Fruit fly (Drosophila melanogaster) whole organism, prepupa: Measurements from ENCODE around the gene SkpD.

Experiments used
- Blimp-1 ChIP-seq: fragments of 200-800 bp; sonication (Bioruptor generic); optimal IDR thresholded peaks from 3 replicates; lab custom pipeline; 2017; ENCODE audit warnings: missing biosample characterization, missing genetic modification characterization, mild to moderate bottlenecking, moderate library complexity, missing genetic modification reagents
- CG10631 ChIP-seq: fragments of 200-800 bp; sonication (Bioruptor generic); optimal IDR thresholded peaks from 2 replicates; lab custom pipeline; 2016; ENCODE audit warnings: missing biosample characterization, missing genetic modification characterization
- CG10669 ChIP-seq: fragments of 200-800 bp; sonication (Bioruptor generic); optimal IDR thresholded peaks from 3 replicates; lab custom pipeline; 2018; ENCODE audit warnings: missing biosample characterization, mild to moderate bottlenecking, missing genetic modification characterization, moderate library complexity
- CG11294 ChIP-seq: fragments of 200-800 bp; sonication (Bioruptor generic); IDR thresholded peaks from 2 replicates; pipeline ENCODE4 v1.3.6; 2022; ENCODE audit warnings: missing biosample characterization, missing genetic modification characterization
- CG11762 ChIP-seq: fragments of 200-800 bp; sonication (Bioruptor generic); optimal IDR thresholded peaks from 3 replicates; lab custom pipeline; 2016; ENCODE audit warnings: missing biosample characterization, missing genetic modification characterization; ENCODE audit not compliant: insufficient read depth
- CG11902 ChIP-seq: fragments of 200-800 bp; sonication (Bioruptor generic); optimal IDR thresholded peaks from 3 replicates; lab custom pipeline; 2016; ENCODE audit warnings: missing biosample characterization, missing genetic modification characterization
- CG1621 ChIP-seq: fragments of 200-800 bp; sonication (Bioruptor generic); optimal IDR thresholded peaks from 3 replicates; lab custom pipeline; 2018; ENCODE audit warnings: missing biosample characterization, mild to moderate bottlenecking, missing genetic modification characterization
- CG16779 ChIP-seq: fragments of 200-800 bp; sonication (Bioruptor generic); optimal IDR thresholded peaks from 3 replicates; lab custom pipeline; 2017; ENCODE audit warnings: missing biosample characterization, mild to moderate bottlenecking, missing genetic modification characterization
- CG34406 ChIP-seq: fragments of 200-800 bp; sonication (Bioruptor generic); optimal IDR thresholded peaks from 3 replicates; lab custom pipeline; 2016; ENCODE audit warnings: missing biosample characterization, missing genetic modification characterization
- CG3919 ChIP-seq: fragments of 200-800 bp; sonication (Bioruptor generic); optimal IDR thresholded peaks from 3 replicates; lab custom pipeline; 2016; ENCODE audit warnings: missing biosample characterization, missing genetic modification characterization
- CG4318 ChIP-seq: fragments of 200-800 bp; sonication (Bioruptor generic); optimal IDR thresholded peaks from 3 replicates; lab custom pipeline; 2017; ENCODE audit warnings: missing biosample characterization, mild to moderate bottlenecking, missing genetic modification characterization
- CG6792 ChIP-seq: fragments of 200-800 bp; sonication (Bioruptor generic); optimal IDR thresholded peaks from 3 replicates; lab custom pipeline; 2016; ENCODE audit warnings: missing biosample characterization, missing genetic modification characterization
- CG6808 ChIP-seq: fragments of 200-800 bp; sonication (Bioruptor generic); optimal IDR thresholded peaks from 3 replicates; lab custom pipeline; 2017; ENCODE audit warnings: missing biosample characterization, missing genetic modification characterization, mild to moderate bottlenecking, moderate library complexity, missing genetic modification reagents
- CG6854 ChIP-seq: fragments of 200-800 bp; sonication (Bioruptor generic); optimal IDR thresholded peaks from 2 replicates; lab custom pipeline; 2017; ENCODE audit warnings: missing biosample characterization, mild to moderate bottlenecking, missing genetic modification characterization
- CG7368 ChIP-seq: fragments of 200-800 bp; sonication (Bioruptor generic); optimal IDR thresholded peaks from 3 replicates; lab custom pipeline; 2016; ENCODE audit warnings: missing biosample characterization, missing genetic modification characterization
- CG8119 ChIP-seq: fragments of 200-800 bp; sonication (Bioruptor generic); IDR thresholded peaks from 3 replicates; pipeline ENCODE4 v1.3.6; 2022; ENCODE audit warnings: missing biosample characterization, missing genetic modification characterization
- Eip75B ChIP-seq: fragments of 200-800 bp; sonication (Bioruptor generic); optimal IDR thresholded peaks from 3 replicates; lab custom pipeline; 2016; ENCODE audit warnings: missing biosample characterization, missing genetic modification characterization
- Eip93F ChIP-seq: fragments of 200-800 bp; sonication (Bioruptor generic); optimal IDR thresholded peaks from 2 replicates; lab custom pipeline; 2016; ENCODE audit warnings: missing biosample characterization, mild to moderate bottlenecking, missing genetic modification characterization
- Ets21C ChIP-seq: fragments of 200-800 bp; sonication (Bioruptor generic); optimal IDR thresholded peaks from 3 replicates; lab custom pipeline; 2016; ENCODE audit warnings: missing biosample characterization, missing genetic modification characterization
- Ets96B ChIP-seq: fragments of 200-800 bp; optimal IDR thresholded peaks from 2 replicates; lab custom pipeline; 2019; ENCODE audit warnings: missing biosample characterization, mild to moderate bottlenecking, missing genetic modification characterization, moderate library complexity
- Gug ChIP-seq: fragments of 200-800 bp; sonication (Bioruptor generic); IDR thresholded peaks from 2 replicates; pipeline ENCODE4 v1.3.6; 2022; ENCODE audit warnings: missing biosample characterization, missing genetic modification characterization
- Hr38 ChIP-seq: sonication (Bioruptor generic); optimal IDR thresholded peaks from 2 replicates; lab custom pipeline; 2016; ENCODE audit warnings: missing biosample characterization, missing genetic modification characterization
- Hr39 ChIP-seq: fragments of 200-800 bp; sonication (Bioruptor generic); optimal IDR thresholded peaks from 2 replicates; lab custom pipeline; 2016; ENCODE audit warnings: missing biosample characterization, missing genetic modification characterization
- Lpt ChIP-seq: fragments of 200-800 bp; sonication (Bioruptor generic); optimal IDR thresholded peaks from 3 replicates; lab custom pipeline; 2016; ENCODE audit warnings: missing biosample characterization, missing genetic modification characterization
- Met ChIP-seq: fragments of 200-800 bp; sonication (Bioruptor generic); optimal IDR thresholded peaks from 3 replicates; lab custom pipeline; 2016; ENCODE audit warnings: missing biosample characterization, missing genetic modification characterization
- OdsH ChIP-seq: fragments of 200-800 bp; sonication (Bioruptor generic); optimal IDR thresholded peaks from 3 replicates; lab custom pipeline; 2016; ENCODE audit warnings: missing biosample characterization, missing genetic modification characterization
- Sox14 ChIP-seq: fragments of 200-800 bp; sonication (Bioruptor generic); optimal IDR thresholded peaks from 3 replicates; lab custom pipeline; 2016; ENCODE audit warnings: missing biosample characterization, missing genetic modification characterization
- Sox15 ChIP-seq: fragments of 200-800 bp; sonication (Bioruptor generic); optimal IDR thresholded peaks from 3 replicates; lab custom pipeline; 2016; ENCODE audit warnings: missing biosample characterization, missing genetic modification characterization
- acj6 ChIP-seq: fragments of 200-800 bp; sonication (Bioruptor generic); optimal IDR thresholded peaks from 3 replicates; lab custom pipeline; 2016; ENCODE audit warnings: missing biosample characterization, missing genetic modification characterization
- cyc ChIP-seq: fragments of 200-800 bp; sonication (Bioruptor generic); optimal IDR thresholded peaks from 3 replicates; lab custom pipeline; 2016; ENCODE audit warnings: missing biosample characterization, missing genetic modification characterization
- eg ChIP-seq: fragments of 200-800 bp; sonication (Bioruptor generic); IDR thresholded peaks from 3 replicates; pipeline ENCODE4 v1.3.6; 2022; ENCODE audit warnings: missing biosample characterization, missing genetic modification characterization
- esn ChIP-seq: fragments of 200-800 bp; sonication (Bioruptor generic); optimal IDR thresholded peaks from 2 replicates; lab custom pipeline; 2016; ENCODE audit warnings: missing biosample characterization, mild to moderate bottlenecking, missing genetic modification characterization, moderate library complexity
- fd59A ChIP-seq: fragments of 200-800 bp; sonication (Bioruptor generic); optimal IDR thresholded peaks from 2 replicates; lab custom pipeline; 2017; ENCODE audit warnings: missing biosample characterization, mild to moderate bottlenecking, missing genetic modification characterization, missing genetic modification reagents
- fd85E ChIP-seq: fragments of 200-800 bp; sonication (Bioruptor generic); optimal IDR thresholded peaks from 3 replicates; lab custom pipeline; 2016; ENCODE audit warnings: missing biosample characterization, missing genetic modification characterization
- pdm3 ChIP-seq: fragments of 200-800 bp; sonication (Bioruptor generic); optimal IDR thresholded peaks from 3 replicates; lab custom pipeline; 2016; ENCODE audit warnings: missing biosample characterization, missing genetic modification characterization
- salr ChIP-seq, 2 experiments: fragments of 200-800 bp; sonication (Bioruptor generic); optimal IDR thresholded peaks; 3 replicates each; lab custom pipeline; 2016 to 2018; ENCODE audit warnings: missing biosample characterization in 2 of 2, missing genetic modification characterization in 2 of 2, mild to moderate bottlenecking in 1 of 2
- spab ChIP-seq: fragments of 200-800 bp; sonication (Bioruptor generic); optimal IDR thresholded peaks from 2 replicates; lab custom pipeline; 2017; ENCODE audit warnings: missing biosample characterization, mild to moderate bottlenecking, missing genetic modification characterization, missing genetic modification reagents
- ss ChIP-seq, 2 experiments: fragments of 200-800 bp; sonication (Bioruptor generic); optimal IDR thresholded peaks; 2 replicates in 1 of 2; 3 replicates in 1 of 2; lab custom pipeline; 2017 to 2018; ENCODE audit warnings: mild to moderate bottlenecking in 2 of 2, missing biosample characterization in 2 of 2, missing genetic modification characterization in 2 of 2, moderate library complexity in 1 of 2
- svp ChIP-seq: fragments of 200-800 bp; sonication (Bioruptor generic); peaks from one replicate; lab custom pipeline; 2016; ENCODE audit warnings: missing biosample characterization, missing genetic modification characterization
- topi ChIP-seq: fragments of 200-800 bp; sonication (Bioruptor generic); optimal IDR thresholded peaks from 3 replicates; lab custom pipeline; 2016; ENCODE audit warnings: missing biosample characterization, missing genetic modification characterization
- vri ChIP-seq: fragments of 200-800 bp; sonication (Bioruptor generic); optimal IDR thresholded peaks from 3 replicates; lab custom pipeline; 2016; ENCODE audit warnings: missing biosample characterization, mild to moderate bottlenecking, missing genetic modification characterization

SkpD gene

DNA sequence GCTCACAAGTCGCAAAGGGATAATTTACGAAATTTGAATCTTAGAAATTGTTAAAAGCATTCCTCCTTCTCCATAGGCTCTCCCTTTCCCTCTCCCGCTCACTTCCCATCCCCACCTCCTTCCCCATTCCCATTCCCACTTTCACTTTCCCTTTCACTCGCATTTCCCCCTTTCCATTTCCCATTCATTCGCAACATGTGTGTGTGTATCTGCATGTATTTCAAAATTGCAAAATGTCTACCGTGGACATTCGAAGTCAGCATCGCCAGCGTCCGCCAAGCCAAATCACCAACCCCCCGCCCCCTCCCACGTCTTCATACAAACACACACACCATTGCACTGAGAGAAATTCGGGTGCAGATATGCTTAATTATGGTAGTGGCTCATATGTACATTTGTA lies 20.7 kb upstream of the SkpD start:
- TF ChIP-seq spab (GFP tag; lab: Kevin White, UChicago), result no peak
- TF ChIP-seq CG1621 (tag; lab: Kevin White, UChicago), result no peak
- no peak for TF ChIP-seq Ets96B (tag; lab: Kevin White, UChicago)

DNA sequence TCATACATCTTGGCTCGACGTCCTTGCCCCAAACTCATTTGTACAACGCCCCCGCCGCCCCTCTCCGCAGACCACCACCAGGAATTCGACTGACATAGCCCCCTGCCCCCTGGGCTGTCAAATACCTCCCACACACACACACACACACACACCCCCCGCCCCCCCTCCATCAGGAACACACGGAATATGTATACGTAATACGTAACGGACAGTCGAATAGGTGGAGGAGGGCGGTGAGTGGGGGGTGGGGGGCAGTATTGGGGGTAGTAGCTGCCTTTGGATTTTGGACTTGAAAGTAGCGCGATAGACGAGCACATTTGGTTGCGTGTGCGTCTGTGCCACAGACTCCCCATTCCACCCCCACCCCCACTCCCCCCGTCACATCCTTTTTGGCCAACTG lies 20.0 kb upstream of the SkpD start:
- no peak for TF ChIP-seq CG3919 (GFP tag; lab: Kevin White, UChicago)
- no peak for TF ChIP-seq ss (GFP tag; optimal IDR thresholded peaks at IDR 0.05; lab: Kevin White, UChicago)
- TF ChIP-seq Sox15 (GFP tag; lab: Kevin White, UChicago), result no peak
- no peak for TF ChIP-seq pdm3
- TF ChIP-seq fd85E, result no peak
- no peak for TF ChIP-seq Blimp-1 (GFP tag; lab: Kevin White, UChicago)
- TF ChIP-seq CG11294 (GFP tag; lab: Robert Waterston, UW), result no peak
- no peak for TF ChIP-seq CG10669
- no peak for TF ChIP-seq CG8119 (GFP tag; lab: Robert Waterston, UW)
- no peak for TF ChIP-seq CG10631
- no peak for TF ChIP-seq Eip75B (GFP tag; lab: Kevin White, UChicago)
- no peak for TF ChIP-seq CG34406 (GFP tag; lab: Kevin White, UChicago)
- no peak for TF ChIP-seq spab (GFP tag; lab: Kevin White, UChicago)

DNA sequence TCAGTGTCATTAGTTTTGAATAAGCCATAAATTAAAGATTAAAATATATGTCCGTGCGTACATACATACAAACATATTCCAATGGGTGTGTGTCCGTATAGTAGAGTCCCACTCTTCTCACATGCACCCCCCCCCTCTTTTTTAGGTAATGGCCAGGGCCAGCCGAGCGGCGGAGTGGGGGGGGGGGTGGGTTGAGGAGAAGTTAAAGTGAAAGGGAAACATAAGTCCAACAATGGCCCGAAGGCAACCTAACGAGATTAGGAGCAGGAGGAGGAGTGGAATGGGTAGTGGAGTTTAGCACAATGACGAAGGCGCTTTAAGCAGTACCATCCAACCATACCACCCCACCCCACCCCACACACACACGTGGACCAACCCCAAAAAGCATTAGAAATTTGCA lies 16.7 kb upstream of the SkpD start:
- no peak for TF ChIP-seq CG6854 (GFP tag; lab: Kevin White, UChicago)
- TF ChIP-seq CG11902 (GFP tag; lab: Kevin White, UChicago), result no peak
- no peak for TF ChIP-seq fd85E
- no peak for TF ChIP-seq topi (GFP tag; lab: Kevin White, UChicago)
- no peak for TF ChIP-seq Lpt
- no peak for TF ChIP-seq CG10631
- no peak for TF ChIP-seq Hr39 (GFP tag; lab: Kevin White, UChicago)
- TF ChIP-seq svp (GFP tag; lab: Kevin White, UChicago), result no peak
- TF ChIP-seq Gug, result no peak
- TF ChIP-seq salr (GFP tag; optimal IDR thresholded peaks at IDR 0.05; lab: Kevin White, UChicago), result no peak
- TF ChIP-seq acj6 (GFP tag; lab: Kevin White, UChicago), result no peak
- no peak for TF ChIP-seq Sox14 (GFP tag; lab: Kevin White, UChicago)
- TF ChIP-seq Eip75B (GFP tag; lab: Kevin White, UChicago), result no peak
- no peak for TF ChIP-seq CG8119 (GFP tag; lab: Robert Waterston, UW)
- no peak for TF ChIP-seq CG11762 (GFP tag; lab: Kevin White, UChicago)
- no peak for TF ChIP-seq CG34406 (GFP tag; lab: Kevin White, UChicago)
- no peak for TF ChIP-seq CG16779
- TF ChIP-seq CG6808, result no peak
- no peak for TF ChIP-seq CG7368
- no peak for TF ChIP-seq cyc
- TF ChIP-seq, all 60 proteins: peak for 0

DNA sequence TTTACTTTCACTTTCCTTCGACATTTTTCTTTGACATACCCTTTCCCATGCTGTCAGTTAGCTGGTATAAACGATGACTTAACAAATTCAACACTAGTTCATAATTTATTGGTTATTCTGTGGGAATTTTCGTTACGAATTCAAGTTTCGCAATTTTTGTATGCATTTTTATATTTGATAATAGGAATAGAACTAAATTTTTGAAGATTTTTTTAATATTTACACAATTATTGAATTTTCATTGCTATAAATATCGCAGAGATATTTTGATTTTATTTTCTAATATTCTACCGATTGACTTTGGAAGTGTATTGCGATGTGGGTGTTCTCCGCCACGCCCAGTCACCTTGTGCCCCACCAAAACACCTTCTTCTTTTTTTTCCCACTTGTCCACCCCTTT lies 6.4 kb upstream of the SkpD start:
- TF ChIP-seq CG4318 (GFP tag; lab: Kevin White, UChicago), result no peak
- no peak for TF ChIP-seq CG6792 (GFP tag; lab: Kevin White, UChicago)
- no peak for TF ChIP-seq ss (GFP tag; optimal IDR thresholded peaks at IDR 0.05; lab: Kevin White, UChicago)
- TF ChIP-seq CG1621 (tag; lab: Kevin White, UChicago), result no peak
- no peak for TF ChIP-seq OdsH
- no peak for TF ChIP-seq Lpt
- TF ChIP-seq svp (GFP tag; lab: Kevin White, UChicago), result no peak
- TF ChIP-seq Met (GFP tag; lab: Kevin White, UChicago), result no peak
- no peak for TF ChIP-seq eg (GFP tag; lab: Robert Waterston, UW)
- no peak for TF ChIP-seq Hr38 (GFP tag; lab: Kevin White, UChicago)
- no peak for TF ChIP-seq fd59A (GFP tag; lab: Kevin White, UChicago)
- TF ChIP-seq CG6854 (GFP tag; lab: Kevin White, UChicago), result no peak
- TF ChIP-seq Ets21C (GFP tag; lab: Kevin White, UChicago), result no peak
- no peak for TF ChIP-seq vri (GFP tag; lab: Kevin White, UChicago)
- no peak for TF ChIP-seq CG16779
- no peak for TF ChIP-seq fd85E
- no peak for TF ChIP-seq Eip93F
- no peak for TF ChIP-seq esn (GFP tag; lab: Kevin White, UChicago)
